Worm (Caenorhabditis elegans): ENCODE measurements around the gene tsp-17.

DNA sequence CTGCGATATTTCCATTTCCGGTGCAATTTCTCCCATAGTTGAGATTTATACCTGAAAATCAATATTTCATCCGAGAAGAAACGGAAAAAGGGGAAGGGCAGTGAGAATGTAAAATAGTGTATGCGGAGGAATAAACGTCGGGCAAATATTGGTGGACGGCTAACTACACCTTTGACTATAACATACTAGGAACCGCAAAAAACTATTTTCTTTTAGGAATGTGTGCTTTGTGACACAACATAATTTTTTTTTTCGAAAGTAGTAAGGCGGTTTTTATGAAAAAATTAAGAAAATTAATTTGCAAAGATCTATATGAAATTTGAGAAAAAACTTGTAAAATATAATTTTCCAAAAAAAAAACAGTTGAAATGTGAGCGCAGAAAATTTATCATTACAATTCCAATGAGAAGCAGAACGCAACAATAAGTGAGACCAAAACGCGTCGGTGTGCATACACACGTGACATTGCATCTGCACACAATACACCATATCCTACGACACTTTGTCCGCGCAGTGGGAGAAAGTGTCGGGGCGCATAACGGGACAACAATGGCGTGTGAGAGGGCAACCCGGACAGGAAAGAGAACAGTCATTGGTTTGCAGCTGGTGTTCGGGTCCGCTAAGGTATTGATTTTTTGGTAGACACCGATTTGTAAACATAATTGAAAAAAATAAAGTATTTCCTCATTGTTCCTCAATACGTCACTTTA is 30.7 kb upstream of the tsp-17 start, which contains the start of the genes sax-1 and R11G1.2:
- TF ChIP-seq mdl-1 (tag; optimal IDR thresholded peaks at IDR 0.05) (peak; percentile 33 to 88), zag-1 (tag; optimal IDR thresholded peaks at IDR 0.05) (no peak), ces-1 (GFP tag; optimal IDR thresholded peaks at IDR 0.05) (no peak), lin-39 (tag; optimal IDR thresholded peaks at IDR 0.05) (no peak), ama-1 (optimal IDR thresholded peaks at IDR 0.05) (no peak), fos-1 (tag; optimal IDR thresholded peaks at IDR 0.05) (no peak), aly-2 (tag; optimal IDR thresholded peaks at IDR 0.05) (no peak), ceh-28 (tag; optimal IDR thresholded peaks at IDR 0.05) (no peak), hlh-11 (tag; optimal IDR thresholded peaks at IDR 0.05) (peak; percentile 69)
